Worm (Caenorhabditis elegans): ENCODE results near the gene apc-11.

DNA sequence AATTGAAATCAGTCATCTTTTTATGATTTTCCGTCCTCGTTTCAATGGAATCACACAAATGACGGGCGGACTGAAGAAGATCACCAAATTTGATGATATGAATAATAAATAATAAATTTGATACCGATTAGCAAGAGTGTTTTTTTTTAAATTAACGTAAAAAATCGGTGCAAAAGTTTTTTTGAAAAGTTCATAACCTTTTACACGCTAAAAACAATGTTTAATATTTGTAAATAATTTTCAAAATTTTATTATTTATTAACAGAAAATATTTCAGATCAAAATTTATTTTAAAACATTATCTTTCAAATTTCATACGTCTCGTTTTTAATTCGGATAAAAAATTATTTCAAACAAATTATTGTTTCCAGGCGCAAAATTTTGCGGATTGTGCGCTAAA, 49.3 kb downstream of the apc-11 start, which contains the start of gene M88.3:
- TF ChIP-seq nfya-1 (tag; optimal IDR thresholded peaks at IDR 0.05; ENCODE audit: borderline replicate concordance, insufficient read depth) (no peak), B0035.1 (tag; optimal IDR thresholded peaks at IDR 0.05) (no peak), mes-4 (tag; optimal IDR thresholded peaks at IDR 0.05) (no peak)
